Worm (Caenorhabditis elegans): Measurements from ENCODE around the gene nhr-10.

- TF ChIP-seq unc-62 (GFP tag; optimal IDR thresholded peaks at IDR 0.05), result no peak
- no peak for TF ChIP-seq flh-1 (GFP tag; optimal IDR thresholded peaks at IDR 0.05)
- no peak for TF ChIP-seq zip-8 (tag; optimal IDR thresholded peaks at IDR 0.05)
- TF ChIP-seq ces-1 (GFP tag; optimal IDR thresholded peaks at IDR 0.05), result no peak
- no peak for TF ChIP-seq unc-39 (tag; optimal IDR thresholded peaks at IDR 0.05)
- no peak for TF ChIP-seq nhr-237 (tag; optimal IDR thresholded peaks at IDR 0.05)
- TF ChIP-seq drap-1 (GFP tag; optimal IDR thresholded peaks at IDR 0.05), result no peak
- TF ChIP-seq ceh-83 (GFP tag; optimal IDR thresholded peaks at IDR 0.05), result no peak
- no peak for TF ChIP-seq mab-5 (tag; optimal IDR thresholded peaks at IDR 0.05)
- TF ChIP-seq ham-2 (GFP tag; optimal IDR thresholded peaks at IDR 0.05), result no peak
These were observed 44.0 kb upstream of the nhr-10 start for ce11 chrIII:7159246-7159645.
